Worm (Caenorhabditis elegans): Measurements from ENCODE around the gene srd-68.

ce11 chrV:16919675-16920074 is 17.0 kb upstream of the srd-68 start:
- TF ChIP-seq tra-4 (tag; optimal IDR thresholded peaks at IDR 0.05): no peak
- TF ChIP-seq flt-1 (GFP tag; IDR thresholded peaks at IDR 0.05): no peak
- TF ChIP-seq ets-7 (tag; optimal IDR thresholded peaks at IDR 0.05): no peak
- no peak for TF ChIP-seq ceh-13 (GFP tag; optimal IDR thresholded peaks at IDR 0.05)
- TF ChIP-seq F13C5.2 (tag; optimal IDR thresholded peaks at IDR 0.05): no peak
- no peak for TF ChIP-seq ama-1 (optimal IDR thresholded peaks at IDR 0.05)
- no peak for TF ChIP-seq B0310.2 (tag; optimal IDR thresholded peaks at IDR 0.05)
- TF ChIP-seq hmbx-1 (tag; optimal IDR thresholded peaks at IDR 0.05): no peak
- no peak for TF ChIP-seq tbx-11 (GFP tag; IDR thresholded peaks at IDR 0.05)
- no peak for TF ChIP-seq pes-1 (GFP tag; IDR thresholded peaks at IDR 0.05)
- no peak for TF ChIP-seq hnd-1 (tag; optimal IDR thresholded peaks at IDR 0.05)
